Worm (Caenorhabditis elegans) whole organism, late embryonic: ENCODE results near the gene F46G11.4.
A peak's percentile ranks its signal among the peaks of the same experiment; 100 is the strongest.

ENCODE experiments used
- F13H6.1 ChIP-seq: sonication (generic microtip); optimal IDR thresholded peaks from 2 replicates; lab custom pipeline; 2016; ENCODE audit warnings: missing genetic modification characterization, missing compliant biosample characterization
- K02D7.2 ChIP-seq: sonication (generic microtip); optimal IDR thresholded peaks from 2 replicates; lab custom pipeline; 2017; ENCODE audit warnings: mild to moderate bottlenecking, missing genetic modification characterization, missing compliant biosample characterization
- K09A11.1 ChIP-seq: sonication (generic microtip); optimal IDR thresholded peaks from 2 replicates; lab custom pipeline; 2017; ENCODE audit warnings: antibody characterized with exemption, mild to moderate bottlenecking, missing genetic modification characterization, missing compliant biosample characterization; ENCODE audit not compliant: insufficient read depth
- Y22D7AL.16 ChIP-seq: sonication (generic microtip); optimal IDR thresholded peaks from 2 replicates; lab custom pipeline; 2016; ENCODE audit warnings: missing genetic modification characterization, missing compliant biosample characterization
- ama-1 ChIP-seq: fragments of 150-350 bp; optimal IDR thresholded peaks from 2 replicates; lab custom pipeline; 2014
- ceh-14 ChIP-seq: sonication (generic microtip); optimal IDR thresholded peaks from 2 replicates; lab custom pipeline; 2016; ENCODE audit warnings: missing genotype, missing genetic modification characterization, missing compliant biosample characterization
- ceh-22 ChIP-seq: sonication (generic microtip); optimal IDR thresholded peaks from 2 replicates; lab custom pipeline; 2017; ENCODE audit warnings: missing biosample characterization, missing genetic modification characterization
- ceh-30 ChIP-seq: fragments of 150-350 bp; optimal IDR thresholded peaks from 2 replicates; lab custom pipeline; 2014; ENCODE audit warnings: missing biosample characterization, missing genetic modification characterization
- ceh-31 ChIP-seq: sonication (generic microtip); optimal IDR thresholded peaks from 2 replicates; lab custom pipeline; 2016; ENCODE audit warnings: missing genetic modification characterization, missing compliant biosample characterization
- ceh-34 ChIP-seq: sonication (generic microtip); optimal IDR thresholded peaks from 2 replicates; lab custom pipeline; 2016; ENCODE audit warnings: mild to moderate bottlenecking, missing genetic modification characterization, missing compliant biosample characterization
- ceh-6 ChIP-seq: fragments of 200-800 bp; sonication (Bioruptor generic); optimal IDR thresholded peaks from 2 replicates; lab custom pipeline; 2018; ENCODE audit warnings: mild to moderate bottlenecking, missing genetic modification characterization, missing compliant biosample characterization
- dmd-4 ChIP-seq: sonication (generic microtip); optimal IDR thresholded peaks from 2 replicates; lab custom pipeline; 2016; ENCODE audit warnings: borderline replicate concordance, missing genetic modification characterization, missing compliant biosample characterization
- dve-1 ChIP-seq: sonication (generic microtip); optimal IDR thresholded peaks from 2 replicates; lab custom pipeline; 2017; ENCODE audit warnings: antibody characterized with exemption, mild to moderate bottlenecking, missing genetic modification characterization, missing compliant biosample characterization
- elt-2 ChIP-seq: sonication (generic microtip); optimal IDR thresholded peaks from 2 replicates; lab custom pipeline; 2016; ENCODE audit warnings: missing genetic modification reagents, missing genetic modification characterization, missing compliant biosample characterization
- elt-4 ChIP-seq: sonication (generic microtip); optimal IDR thresholded peaks from 2 replicates; lab custom pipeline; 2016; ENCODE audit warnings: missing genetic modification characterization, missing compliant biosample characterization
- eyg-1 ChIP-seq: sonication (generic microtip); optimal IDR thresholded peaks from 2 replicates; lab custom pipeline; 2016; ENCODE audit warnings: missing genotype, missing genetic modification characterization, missing compliant biosample characterization
- fkh-10 ChIP-seq: fragments of 150-350 bp; optimal IDR thresholded peaks from 2 replicates; lab custom pipeline; 2014; ENCODE audit warnings: missing biosample characterization, missing genetic modification reagents, missing genetic modification characterization
- hlh-13 ChIP-seq: fragments of 200-800 bp; sonication (Bioruptor generic); optimal IDR thresholded peaks from 2 replicates; lab custom pipeline; 2018; ENCODE audit warnings: mild to moderate bottlenecking, missing genetic modification characterization, missing compliant biosample characterization
- hlh-6 ChIP-seq: sonication (generic microtip); optimal IDR thresholded peaks from 2 replicates; lab custom pipeline; 2016; ENCODE audit warnings: missing genotype, missing genetic modification characterization, missing compliant biosample characterization
- hlh-8 ChIP-seq: sonication (generic microtip); optimal IDR thresholded peaks from 2 replicates; lab custom pipeline; 2016; ENCODE audit warnings: missing genotype, missing genetic modification characterization, missing compliant biosample characterization
- lim-6 ChIP-seq: sonication (generic microtip); optimal IDR thresholded peaks from 2 replicates; lab custom pipeline; 2016; ENCODE audit warnings: missing genetic modification characterization, missing compliant biosample characterization
- lin-11 ChIP-seq: fragments of 200-800 bp; sonication (Bioruptor generic); optimal IDR thresholded peaks from 2 replicates; lab custom pipeline; 2018; ENCODE audit warnings: mild to moderate bottlenecking, missing genetic modification characterization, missing compliant biosample characterization
- madf-2 ChIP-seq: sonication (generic microtip); optimal IDR thresholded peaks from 2 replicates; lab custom pipeline; 2017; ENCODE audit warnings: missing genetic modification characterization, missing compliant biosample characterization
- nfya-1 ChIP-seq: sonication (generic microtip); optimal IDR thresholded peaks from 2 replicates; lab custom pipeline; 2017; ENCODE audit warnings: missing genetic modification characterization, mild to moderate bottlenecking, missing compliant biosample characterization, antibody characterized with exemption, moderate library complexity
- nhr-11 ChIP-seq: fragments of 150-350 bp; optimal IDR thresholded peaks from 2 replicates; lab custom pipeline; 2014; ENCODE audit warnings: missing biosample characterization, missing genetic modification characterization
- odd-2 ChIP-seq: sonication (generic microtip); optimal IDR thresholded peaks from 2 replicates; lab custom pipeline; 2017; ENCODE audit warnings: antibody characterized with exemption, mild to moderate bottlenecking, missing genetic modification characterization, missing compliant biosample characterization
- pag-3 ChIP-seq: sonication (generic microtip); optimal IDR thresholded peaks from 2 replicates; lab custom pipeline; 2016; ENCODE audit warnings: missing compliant biosample characterization, missing genetic modification characterization, borderline replicate concordance
- pat-9 ChIP-seq: fragments of 200-800 bp; sonication (Bioruptor generic); optimal IDR thresholded peaks from 2 replicates; lab custom pipeline; 2018; ENCODE audit warnings: mild to moderate bottlenecking, missing genetic modification characterization, moderate library complexity, missing compliant biosample characterization
- pax-1 ChIP-seq: fragments of 150-350 bp; optimal IDR thresholded peaks from 2 replicates; lab custom pipeline; 2014; ENCODE audit warnings: missing biosample characterization, missing genetic modification characterization
- pha-2 ChIP-seq: sonication (generic microtip); optimal IDR thresholded peaks from 2 replicates; lab custom pipeline; 2017; ENCODE audit warnings: mild to moderate bottlenecking, missing genetic modification characterization, missing compliant biosample characterization
- pha-4 ChIP-seq: fragments of 150-350 bp; optimal IDR thresholded peaks from 2 replicates; lab custom pipeline; 2018; ENCODE audit warnings: missing biosample characterization, missing genetic modification reagents, missing genetic modification characterization
- sdc-2 ChIP-seq: sonication (generic microtip); optimal IDR thresholded peaks from 2 replicates; lab custom pipeline; 2016; ENCODE audit warnings: missing genotype, missing genetic modification characterization, missing compliant biosample characterization
- tbx-2 ChIP-seq: sonication (generic microtip); optimal IDR thresholded peaks from 2 replicates; lab custom pipeline; 2016; ENCODE audit warnings: missing genetic modification characterization, missing compliant biosample characterization
- tbx-7 ChIP-seq: sonication (generic microtip); optimal IDR thresholded peaks from 2 replicates; lab custom pipeline; 2016; ENCODE audit warnings: missing genotype, missing genetic modification characterization, missing compliant biosample characterization
- unc-42 ChIP-seq: sonication (generic microtip); optimal IDR thresholded peaks from 2 replicates; lab custom pipeline; 2016; ENCODE audit warnings: missing genotype, missing genetic modification characterization, missing compliant biosample characterization
- unc-55 ChIP-seq: sonication (generic microtip); optimal IDR thresholded peaks from 2 replicates; lab custom pipeline; 2017; ENCODE audit warnings: missing biosample characterization, missing genetic modification reagents, missing genetic modification characterization
- unc-86 ChIP-seq: sonication (generic microtip); optimal IDR thresholded peaks from 2 replicates; lab custom pipeline; 2016; ENCODE audit warnings: missing genetic modification characterization, missing compliant biosample characterization
- zip-5 ChIP-seq: sonication (generic microtip); optimal IDR thresholded peaks from 2 replicates; lab custom pipeline; 2016; ENCODE audit warnings: missing genetic modification characterization, missing compliant biosample characterization

The F46G11.4 gene

ce11 chrX:5831827-5832226 lies 33.2 kb upstream of the F46G11.4 start:
- peak; percentile 87 for TF ChIP-seq elt-2 (tag; lab: Kevin White, UChicago)
- TF ChIP-seq ceh-14 (tag; lab: Kevin White, UChicago) = no peak

ce11 chrX:5829175-5829574 lies 30.6 kb upstream of the F46G11.4 start, which contains the start of gene acp-5:
Gene acp-5 (plus strand): TSS chrX:5829435.
- TF ChIP-seq F13H6.1 (tag; lab: Kevin White, UChicago) (no peak), zip-5 (no peak), hlh-8 (tag; lab: Kevin White, UChicago) (no peak), lin-11 (no peak), odd-2 (tag; lab: Kevin White, UChicago) (no peak), ceh-30 (tag; lab: Kevin White, UChicago) (no peak)

ce11 chrX:5828085-5828484 lies 29.5 kb upstream of the F46G11.4 start:
- TF ChIP-seq odd-2 (tag; lab: Kevin White, UChicago) = no peak
- TF ChIP-seq elt-4 (tag; lab: Kevin White, UChicago) = no peak
- peak; percentile 15 for TF ChIP-seq ama-1
- no peak for TF ChIP-seq K09A11.1 (tag; lab: Kevin White, UChicago)
- no peak for TF ChIP-seq pat-9 (tag; lab: Kevin White, UChicago)
- no peak for TF ChIP-seq fkh-10 (GFP tag; lab: Kevin White, UChicago)
- TF ChIP-seq ceh-6 (GFP tag; lab: Kevin White, UChicago) = no peak
- no peak for TF ChIP-seq Y22D7AL.16 (tag; lab: Kevin White, UChicago)
- TF ChIP-seq tbx-7 = no peak
- TF ChIP-seq ceh-34 = no peak
- no peak for TF ChIP-seq tbx-2 (tag; lab: Kevin White, UChicago)
- TF ChIP-seq unc-55 (GFP tag; lab: Kevin White, UChicago) = peak; percentile 17
- TF ChIP-seq ceh-14 (tag; lab: Kevin White, UChicago) = no peak
- no peak for TF ChIP-seq sdc-2
- no peak for TF ChIP-seq hlh-13
- no peak for TF ChIP-seq dve-1 (tag; lab: Kevin White, UChicago)
- TF ChIP-seq pha-2 (tag; lab: Kevin White, UChicago) = no peak
- TF ChIP-seq K02D7.2 (tag; lab: Kevin White, UChicago) = no peak

- TF ChIP-seq hlh-8 (tag; lab: Kevin White, UChicago) (no peak), dmd-4 (tag; lab: Kevin White, UChicago) (no peak), unc-86 (tag; lab: Kevin White, UChicago) (no peak), pag-3 (tag; lab: Kevin White, UChicago) (no peak), elt-2 (tag; lab: Kevin White, UChicago) (peak; percentile 2)
- TF ChIP-seq, all 69 proteins: peak for 1
Observed at ce11 chrX:5826976-5827375, 28.4 kb upstream of the F46G11.4 start.

ce11 chrX:5821842-5822241 lies 23.3 kb upstream of the F46G11.4 start, which contains the start of gene hbl-1:
Gene hbl-1 (plus strand): TSS chrX:5822142.
- TF ChIP-seq unc-86 (tag; lab: Kevin White, UChicago) = no peak
- TF ChIP-seq lim-6 (tag; lab: Kevin White, UChicago) = no peak

- TF ChIP-seq unc-42 = no peak
- no peak for TF ChIP-seq lin-11
- TF ChIP-seq madf-2 (tag; lab: Kevin White, UChicago) = no peak
- TF ChIP-seq eyg-1 (tag; lab: Kevin White, UChicago) = no peak
- TF ChIP-seq ceh-31 (tag; lab: Kevin White, UChicago) = peak; percentile 22
- TF ChIP-seq sdc-2 = peak; percentile 11
- TF ChIP-seq ceh-6 (GFP tag; lab: Kevin White, UChicago) = peak; percentile 43
- peak; percentile 32 for TF ChIP-seq K02D7.2 (tag; lab: Kevin White, UChicago)
- no peak for TF ChIP-seq pax-1
- no peak for TF ChIP-seq ceh-22 (tag; lab: Kevin White, UChicago)
- no peak for TF ChIP-seq nhr-11 (tag; lab: Kevin White, UChicago)
- no peak for TF ChIP-seq elt-2 (tag; lab: Kevin White, UChicago)
- TF ChIP-seq pha-4 (tag; lab: Kevin White, UChicago) = no peak
- no peak for TF ChIP-seq hlh-6 (tag; lab: Kevin White, UChicago)
- no peak for TF ChIP-seq nfya-1
- TF ChIP-seq, all 69 proteins: peak for 4
Observed at ce11 chrX:5820880-5821279, 22.3 kb upstream of the F46G11.4 start.
